Worm (Caenorhabditis elegans) whole organism, L1 larva: ENCODE data around the gene ral-1.

Experiments used
- C04F5.9 ChIP-seq: sonication (generic microtip); optimal IDR thresholded peaks from 2 replicates; lab custom pipeline; 2016; ENCODE audit warnings: missing genetic modification characterization, missing compliant biosample characterization
- Y116A8C.19 ChIP-seq: sonication (generic microtip); optimal IDR thresholded peaks from 2 replicates; lab custom pipeline; 2016; ENCODE audit warnings: missing compliant biosample characterization, missing genetic modification characterization, borderline replicate concordance
- aly-2 ChIP-seq: fragments of 150-350 bp; optimal IDR thresholded peaks from 2 replicates; lab custom pipeline; 2014; ENCODE audit warnings: missing biosample characterization, missing genetic modification characterization
- blmp-1 ChIP-seq: fragments of 150-350 bp; optimal IDR thresholded peaks from 2 replicates; lab custom pipeline; 2014; ENCODE audit warnings: missing biosample characterization, missing genetic modification characterization
- ceh-8 ChIP-seq: fragments of 200-800 bp; sonication (Bioruptor generic); optimal IDR thresholded peaks from 2 replicates; lab custom pipeline; 2018; ENCODE audit warnings: mild to moderate bottlenecking, missing genetic modification characterization, moderate library complexity, missing compliant biosample characterization
- ceh-82 ChIP-seq, 3 experiments: fragments of 150-350 bp in 1 of 3; sonication (generic microtip) in 2 of 3; optimal IDR thresholded peaks; 2 replicates each; lab custom pipeline; 2014 to 2017; ENCODE audit warnings: missing biosample characterization in 3 of 3, missing genetic modification characterization in 3 of 3
- ceh-88 ChIP-seq: fragments of 200-800 bp; sonication (Bioruptor generic); IDR thresholded peaks from 2 replicates; pipeline ENCODE4 v1.3.6; 2022; ENCODE audit warnings: missing genetic modification characterization, missing compliant biosample characterization
- ceh-90 ChIP-seq: sonication (generic microtip); optimal IDR thresholded peaks from 2 replicates; lab custom pipeline; 2016; ENCODE audit warnings: missing genetic modification characterization, missing compliant biosample characterization
- dpl-1 ChIP-seq, 3 experiments: fragments of 150-350 bp in 2 of 3; sonication (generic microtip) in 1 of 3; optimal IDR thresholded peaks; 2 replicates each; lab custom pipeline; 2014 to 2017; ENCODE audit warnings: missing biosample characterization in 3 of 3, missing genetic modification characterization in 3 of 3, missing genetic modification reagents in 3 of 3
- dsc-1 ChIP-seq: sonication (generic microtip); optimal IDR thresholded peaks from 2 replicates; lab custom pipeline; 2016; ENCODE audit warnings: mild to moderate bottlenecking, missing genetic modification characterization, missing compliant biosample characterization
- efl-1 ChIP-seq, 4 experiments: fragments of 150-350 bp; optimal IDR thresholded peaks in 3 of 4; peaks in 1 of 4; 1 replicate in 1 of 4; 2 replicates in 3 of 4; lab custom pipeline; 2014; ENCODE audit warnings: missing biosample characterization in 2 of 4, missing genetic modification characterization in 2 of 4, missing genetic modification reagents in 2 of 4
- egl-13 ChIP-seq: sonication (generic microtip); optimal IDR thresholded peaks from 2 replicates; lab custom pipeline; 2016; ENCODE audit warnings: missing genotype, missing genetic modification reagents, missing genetic modification characterization, missing compliant biosample characterization
- egl-27 ChIP-seq, 2 experiments: fragments of 150-350 bp in 1 of 2; sonication (generic microtip); optimal IDR thresholded peaks; 3 replicates each; lab custom pipeline; 2017 to 2018; ENCODE audit warnings: missing biosample characterization in 2 of 2, missing genetic modification characterization in 2 of 2, missing genetic modification reagents in 2 of 2
- fkh-4 ChIP-seq: sonication (generic microtip); optimal IDR thresholded peaks from 2 replicates; lab custom pipeline; 2016; ENCODE audit warnings: missing compliant biosample characterization, missing genetic modification characterization, borderline replicate concordance
- fkh-8 ChIP-seq: sonication (generic microtip); optimal IDR thresholded peaks from 2 replicates; lab custom pipeline; 2016; ENCODE audit warnings: mild to moderate bottlenecking, missing genetic modification characterization, missing compliant biosample characterization
- fos-1 ChIP-seq: fragments of 150-350 bp; optimal IDR thresholded peaks from 2 replicates; lab custom pipeline; 2014; ENCODE audit warnings: missing biosample characterization, missing genetic modification characterization
- hpl-2 ChIP-seq: fragments of 150-350 bp; optimal IDR thresholded peaks from 2 replicates; lab custom pipeline; 2014; ENCODE audit warnings: missing biosample characterization, missing genetic modification reagents, missing genetic modification characterization
- irx-1 ChIP-seq: sonication (generic microtip); optimal IDR thresholded peaks from 2 replicates; lab custom pipeline; 2016; ENCODE audit warnings: missing genetic modification characterization, missing compliant biosample characterization
- isw-1 ChIP-seq: fragments of 200-800 bp; sonication (Bioruptor generic); IDR thresholded peaks from 2 replicates; pipeline ENCODE4 v1.3.6; 2022; ENCODE audit warnings: missing genetic modification characterization, missing compliant biosample characterization
- lin-13 ChIP-seq: fragments of 150-350 bp; optimal IDR thresholded peaks from 2 replicates; lab custom pipeline; 2014; ENCODE audit warnings: missing biosample characterization, missing genetic modification reagents, missing genetic modification characterization
- lin-35 ChIP-seq, 2 experiments: fragments of 150-350 bp; optimal IDR thresholded peaks; 2 replicates each; lab custom pipeline; 2014; ENCODE audit warnings: missing biosample characterization in 2 of 2, missing genetic modification characterization in 2 of 2, missing genetic modification reagents in 2 of 2
- lin-39 ChIP-seq: fragments of 150-350 bp; optimal IDR thresholded peaks from 2 replicates; lab custom pipeline; 2014; ENCODE audit warnings: missing biosample characterization, missing genetic modification reagents, missing genetic modification characterization
- lsy-2 ChIP-seq, 2 experiments: fragments of 150-350 bp; optimal IDR thresholded peaks; 2 replicates each; lab custom pipeline; 2014; ENCODE audit warnings: missing biosample characterization in 2 of 2, missing genetic modification characterization in 2 of 2
- mab-9 ChIP-seq: fragments of 200-800 bp; sonication (Bioruptor generic); IDR thresholded peaks from 2 replicates; pipeline ENCODE4 v1.3.6; 2022; ENCODE audit warnings: missing genetic modification reagents, missing genetic modification characterization, missing compliant biosample characterization
- mef-2 ChIP-seq: fragments of 150-350 bp; optimal IDR thresholded peaks from 2 replicates; lab custom pipeline; 2014; ENCODE audit warnings: missing biosample characterization, missing genetic modification characterization
- mep-1 ChIP-seq: fragments of 150-350 bp; optimal IDR thresholded peaks from 2 replicates; lab custom pipeline; 2014; ENCODE audit warnings: missing biosample characterization, missing genetic modification characterization
- nhr-11 ChIP-seq: fragments of 150-350 bp; optimal IDR thresholded peaks from 2 replicates; lab custom pipeline; 2014; ENCODE audit warnings: missing biosample characterization, missing genetic modification characterization
- nhr-20 ChIP-seq: sonication (generic microtip); optimal IDR thresholded peaks from 2 replicates; lab custom pipeline; 2016; ENCODE audit warnings: mild to moderate bottlenecking, missing genetic modification characterization, missing compliant biosample characterization
- nhr-237 ChIP-seq: fragments of 150-350 bp; optimal IDR thresholded peaks from 2 replicates; lab custom pipeline; 2014; ENCODE audit warnings: missing biosample characterization, missing genetic modification characterization
- nhr-28 ChIP-seq: fragments of 150-350 bp; optimal IDR thresholded peaks from 2 replicates; lab custom pipeline; 2014; ENCODE audit warnings: missing biosample characterization, missing genetic modification characterization
- nhr-47 ChIP-seq: sonication (generic microtip); optimal IDR thresholded peaks from 2 replicates; lab custom pipeline; 2016; ENCODE audit warnings: mild to moderate bottlenecking, missing genetic modification characterization, moderate library complexity, missing compliant biosample characterization
- nhr-71 ChIP-seq: sonication (generic microtip); optimal IDR thresholded peaks from 2 replicates; lab custom pipeline; 2016; ENCODE audit warnings: mild to moderate bottlenecking, missing genetic modification characterization, moderate library complexity, missing compliant biosample characterization
- nhr-76 ChIP-seq: sonication (generic microtip); optimal IDR thresholded peaks from 2 replicates; lab custom pipeline; 2017; ENCODE audit warnings: missing biosample characterization, missing genetic modification characterization
- nhr-84 ChIP-seq: sonication (generic microtip); optimal IDR thresholded peaks from 2 replicates; lab custom pipeline; 2017; ENCODE audit warnings: missing biosample characterization, missing genetic modification characterization
- nhr-85 ChIP-seq: sonication (generic microtip); peaks from one replicate; lab custom pipeline; 2016; ENCODE audit warnings: missing genetic modification characterization, inconsistent platforms, missing compliant biosample characterization
- pag-3 ChIP-seq: sonication (generic microtip); optimal IDR thresholded peaks from 2 replicates; lab custom pipeline; 2017; ENCODE audit warnings: missing genetic modification characterization, mild to moderate bottlenecking, missing compliant biosample characterization, antibody characterized with exemption, borderline replicate concordance; ENCODE audit not compliant: insufficient read depth
- pax-3 ChIP-seq: fragments of 200-800 bp; sonication (Bioruptor generic); optimal IDR thresholded peaks from 2 replicates; lab custom pipeline; 2018; ENCODE audit warnings: mild to moderate bottlenecking, missing genetic modification characterization, moderate library complexity, missing compliant biosample characterization
- pqm-1 ChIP-seq: sonication (generic microtip); optimal IDR thresholded peaks from 3 replicates; lab custom pipeline; 2017; ENCODE audit warnings: missing biosample characterization, missing genetic modification characterization
- skn-1 ChIP-seq: fragments of 150-350 bp; optimal IDR thresholded peaks from 2 replicates; lab custom pipeline; 2014; ENCODE audit warnings: missing biosample characterization, missing genetic modification characterization
- snpc-4 ChIP-seq: fragments of 150-350 bp; optimal IDR thresholded peaks from 2 replicates; lab custom pipeline; 2014; ENCODE audit warnings: missing biosample characterization, missing genetic modification characterization
- snu-23 ChIP-seq: sonication (generic microtip); optimal IDR thresholded peaks from 2 replicates; lab custom pipeline; 2016; ENCODE audit warnings: missing genetic modification characterization, missing compliant biosample characterization
- sox-4 ChIP-seq: sonication (generic microtip); optimal IDR thresholded peaks from 2 replicates; lab custom pipeline; 2016; ENCODE audit warnings: missing genetic modification characterization, missing compliant biosample characterization
- sptf-1 ChIP-seq: fragments of 150-350 bp; optimal IDR thresholded peaks from 2 replicates; lab custom pipeline; 2014; ENCODE audit warnings: missing biosample characterization, missing genetic modification characterization
- sup-37 ChIP-seq: fragments of 200-800 bp; sonication (Bioruptor generic); optimal IDR thresholded peaks from 2 replicates; lab custom pipeline; 2018; ENCODE audit warnings: mild to moderate bottlenecking, missing genetic modification characterization, missing compliant biosample characterization
- swsn-7 ChIP-seq: sonication (generic microtip); optimal IDR thresholded peaks from 2 replicates; lab custom pipeline; 2016; ENCODE audit warnings: missing genetic modification characterization, missing compliant biosample characterization
- unc-130 ChIP-seq: fragments of 150-350 bp; optimal IDR thresholded peaks from 2 replicates; lab custom pipeline; 2017; ENCODE audit warnings: missing biosample characterization, missing genetic modification characterization, inconsistent platforms
- unc-86 ChIP-seq: sonication (generic microtip); optimal IDR thresholded peaks from 2 replicates; lab custom pipeline; 2016; ENCODE audit warnings: missing genetic modification characterization, missing compliant biosample characterization
- unc-98 ChIP-seq: fragments of 200-800 bp; sonication (Bioruptor generic); IDR thresholded peaks from 2 replicates; pipeline ENCODE4 v1.3.6; 2022; ENCODE audit warnings: missing genetic modification characterization, missing compliant biosample characterization
- vab-15 ChIP-seq: sonication (generic microtip); optimal IDR thresholded peaks from 2 replicates; lab custom pipeline; 2017; ENCODE audit warnings: missing genotype, mild to moderate bottlenecking, missing genetic modification characterization, missing compliant biosample characterization
- xbp-1 ChIP-seq: sonication (generic microtip); optimal IDR thresholded peaks from 2 replicates; lab custom pipeline; 2016; ENCODE audit warnings: missing genetic modification characterization, missing compliant biosample characterization
- zag-1 ChIP-seq: fragments of 150-350 bp; optimal IDR thresholded peaks from 2 replicates; lab custom pipeline; 2014; ENCODE audit warnings: missing biosample characterization, missing genetic modification characterization
- ztf-11 ChIP-seq, 2 experiments: sonication (generic microtip); optimal IDR thresholded peaks; 2 replicates each; lab custom pipeline; 2016 to 2017; ENCODE audit warnings: missing genetic modification characterization in 2 of 2, missing biosample characterization in 1 of 2, missing compliant biosample characterization in 1 of 2
- ztf-4 ChIP-seq: fragments of 150-350 bp; optimal IDR thresholded peaks from 2 replicates; lab custom pipeline; 2014; ENCODE audit warnings: missing biosample characterization, missing genetic modification characterization

Gene ral-1

ce11 chrIII:3279304-3279703, 31.8 kb upstream of the ral-1 start:
- TF ChIP-seq nhr-76 (tag; lab: Kevin White, UChicago) (no peak), pqm-1 (tag; lab: Kevin White, UChicago) (no peak), snu-23 (GFP tag; lab: Kevin White, UChicago) (peak; percentile 95), efl-1 (optimal IDR thresholded peaks at IDR 0.05; lab: Kevin White, UChicago) (peak; percentile 88 to 95), efl-1 (GFP tag; optimal IDR thresholded peaks at IDR 0.05 in 1 of 2; lab: Kevin White, UChicago) (peak; percentile 63 to 97), Y116A8C.19 (tag; lab: Kevin White, UChicago) (no peak), sup-37 (peak; percentile 64), dsc-1 (peak; percentile 82), nhr-11 (tag; lab: Kevin White, UChicago) (peak; percentile 92), ceh-82 (tag; optimal IDR thresholded peaks at IDR 0.05; lab: Kevin White, UChicago) (peak; percentile 46 to 83 (median 57)), C04F5.9 (tag; lab: Kevin White, UChicago) (peak; percentile 31), hpl-2 (GFP tag; lab: Kevin White, UChicago) (no peak), ceh-90 (no peak), zag-1 (tag; lab: Kevin White, UChicago) (no peak), fkh-8 (tag; lab: Kevin White, UChicago) (peak; percentile 67), nhr-20 (tag; lab: Kevin White, UChicago) (peak; percentile 92), egl-27 (tag; optimal IDR thresholded peaks at IDR 0.05; lab: Kevin White, UChicago) (no peak), aly-2 (tag; lab: Kevin White, UChicago) (peak; percentile 72), lin-39 (tag; lab: Kevin White, UChicago) (peak; percentile 79), ztf-4 (tag; lab: Kevin White, UChicago) (peak; percentile 79), ceh-8 (GFP tag; lab: Kevin White, UChicago) (peak; percentile 34), sox-4 (peak; percentile 18), nhr-71 (tag; lab: Kevin White, UChicago) (peak; percentile 95), dpl-1 (GFP tag; optimal IDR thresholded peaks at IDR 0.05; lab: Kevin White, UChicago) (peak; percentile 52 to 69 (median 53)), mep-1 (tag; lab: Kevin White, UChicago) (peak; percentile 90), snpc-4 (tag; lab: Kevin White, UChicago) (peak; percentile 46), fkh-4 (peak; percentile 22), lin-35 (GFP tag; optimal IDR thresholded peaks at IDR 0.05; lab: Kevin White, UChicago) (peak; percentile 57 to 86), lin-13 (GFP tag; lab: Kevin White, UChicago) (peak; percentile 66), nhr-47 (peak; percentile 92), nhr-28 (tag; lab: Kevin White, UChicago) (no peak), vab-15 (peak; percentile 26), skn-1 (tag; lab: Kevin White, UChicago) (no peak), swsn-7 (tag; lab: Kevin White, UChicago) (peak; percentile 93), mab-9 (GFP tag; lab: Robert Waterston, UW) (peak; percentile 66), pax-3 (tag; lab: Kevin White, UChicago) (peak; percentile 76), unc-86 (peak; percentile 72), sptf-1 (no peak), egl-13 (peak; percentile 57), isw-1 (peak; percentile 72), unc-98 (GFP tag; lab: Robert Waterston, UW) (no peak; the same call in 1 of the 2 replicates), irx-1 (tag; lab: Kevin White, UChicago) (peak; percentile 79), xbp-1 (tag; lab: Kevin White, UChicago) (peak; percentile 78), mef-2 (tag; lab: Kevin White, UChicago) (no peak), lsy-2 (tag; optimal IDR thresholded peaks at IDR 0.05; lab: Kevin White, UChicago) (peak; percentile 84 to 90), fos-1 (tag; lab: Kevin White, UChicago) (peak; percentile 66), nhr-237 (tag; lab: Kevin White, UChicago) (peak; percentile 21), ceh-88 (no peak), nhr-84 (tag; lab: Kevin White, UChicago) (no peak), blmp-1 (tag; lab: Kevin White, UChicago) (peak; percentile 46), pag-3 (tag; lab: Kevin White, UChicago) (no peak), nhr-85 (tag; lab: Kevin White, UChicago) (peak; percentile 99), unc-130 (tag; lab: Kevin White, UChicago) (no peak), ztf-11 (tag; optimal IDR thresholded peaks at IDR 0.05; lab: Kevin White, UChicago) (peak in 1 of 2 experiments; percentile 71)
